Worm (Caenorhabditis elegans) whole organism, mixed stage, embryonic: ENCODE measurements around the gene T23D5.8.

Experiments
- blmp-1 ChIP-seq: fragments of 150-350 bp; optimal IDR thresholded peaks from 2 replicates; lab custom pipeline; 2014; ENCODE audit warnings: missing biosample characterization, missing genetic modification characterization
- ces-1 ChIP-seq: fragments of 150-350 bp; optimal IDR thresholded peaks from 2 replicates; lab custom pipeline; 2014; ENCODE audit warnings: missing biosample characterization, missing genetic modification reagents, missing genetic modification characterization
- elt-1 ChIP-seq: sonication (generic microtip); optimal IDR thresholded peaks from 2 replicates; lab custom pipeline; 2017; ENCODE audit warnings: missing genetic modification characterization, mild to moderate bottlenecking, missing compliant biosample characterization, antibody characterized with exemption, moderate library complexity, borderline replicate concordance; ENCODE audit not compliant: insufficient read depth
- ham-2 ChIP-seq: fragments of 200-800 bp; sonication (Bioruptor generic); optimal IDR thresholded peaks from 2 replicates; lab custom pipeline; 2018; ENCODE audit warnings: mild to moderate bottlenecking, missing genetic modification characterization, missing compliant biosample characterization
- lin-13 ChIP-seq: fragments of 150-350 bp; optimal IDR thresholded peaks from 2 replicates; lab custom pipeline; 2014; ENCODE audit warnings: missing biosample characterization, missing genetic modification characterization
- mab-5 ChIP-seq: fragments of 150-350 bp; optimal IDR thresholded peaks from 2 replicates; lab custom pipeline; 2014; ENCODE audit warnings: missing biosample characterization, missing genetic modification characterization
- mep-1 ChIP-seq: fragments of 150-350 bp; optimal IDR thresholded peaks from 2 replicates; lab custom pipeline; 2017; ENCODE audit warnings: missing biosample characterization, missing genetic modification reagents, missing genetic modification characterization, inconsistent platforms
- nhr-237 ChIP-seq: fragments of 150-350 bp; optimal IDR thresholded peaks from 2 replicates; lab custom pipeline; 2014; ENCODE audit warnings: missing biosample characterization, missing genetic modification characterization
- nhr-28 ChIP-seq: fragments of 150-350 bp; optimal IDR thresholded peaks from 2 replicates; lab custom pipeline; 2014; ENCODE audit warnings: missing biosample characterization, missing genetic modification characterization
- pha-4 ChIP-seq: fragments of 150-350 bp; optimal IDR thresholded peaks from 2 replicates; lab custom pipeline; 2018; ENCODE audit warnings: missing biosample characterization, missing genetic modification reagents, missing genetic modification characterization
- snpc-4 ChIP-seq: fragments of 150-350 bp; optimal IDR thresholded peaks from 2 replicates; lab custom pipeline; 2014; ENCODE audit warnings: missing biosample characterization, missing genetic modification characterization
- sptf-1 ChIP-seq: sonication (generic microtip); optimal IDR thresholded peaks from 2 replicates; lab custom pipeline; 2017; ENCODE audit warnings: mild to moderate bottlenecking, missing genetic modification characterization, moderate library complexity, missing compliant biosample characterization
- zip-8 ChIP-seq: fragments of 150-350 bp; optimal IDR thresholded peaks from 2 replicates; lab custom pipeline; 2014; ENCODE audit warnings: missing biosample characterization, missing genetic modification characterization
- ztf-11 ChIP-seq: fragments of 150-350 bp; optimal IDR thresholded peaks from 2 replicates; lab custom pipeline; 2014; ENCODE audit warnings: missing biosample characterization, missing genetic modification characterization

DNA sequence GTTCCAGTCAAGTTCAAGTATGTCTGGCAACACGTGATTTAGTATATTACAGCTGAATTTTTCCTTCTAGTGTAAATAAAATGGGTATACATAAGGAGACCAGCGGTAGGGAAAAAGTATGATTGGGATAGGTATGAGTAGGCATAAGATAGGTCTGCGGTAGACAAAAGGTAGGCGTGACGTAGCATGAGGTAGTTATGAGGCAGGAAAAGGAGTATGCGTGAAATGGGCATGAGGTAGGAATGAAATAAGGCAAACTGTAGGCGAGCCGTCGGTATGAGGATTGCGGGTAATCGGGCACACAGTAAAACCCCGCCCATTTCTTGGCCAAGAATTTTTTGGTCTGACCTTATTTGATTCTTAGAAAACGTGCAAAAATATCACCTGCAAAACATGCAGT, 26.8 kb downstream of the T23D5.8 start:
- TF ChIP-seq snpc-4 (tag; lab: Kevin White, UChicago) (no peak), blmp-1 (tag; lab: Kevin White, UChicago) (no peak), pha-4 (tag; lab: Kevin White, UChicago) (no peak), elt-1 (no peak), ces-1 (GFP tag; lab: Kevin White, UChicago) (no peak), lin-13 (tag; lab: Kevin White, UChicago) (no peak), ham-2 (GFP tag; lab: Kevin White, UChicago) (no peak), ztf-11 (tag; lab: Kevin White, UChicago) (no peak), nhr-237 (tag; lab: Kevin White, UChicago) (no peak), nhr-28 (tag; lab: Kevin White, UChicago) (no peak), mab-5 (no peak), sptf-1 (tag; lab: Kevin White, UChicago) (no peak), mep-1 (tag; lab: Kevin White, UChicago) (no peak), zip-8 (no peak)
